Worm (Caenorhabditis elegans) whole organism, L2 larva: ENCODE results near the gene C45G9.11.

Experiments
- C34F6.9 ChIP-seq: fragments of 150-350 bp; optimal IDR thresholded peaks from 2 replicates; lab custom pipeline; 2014; ENCODE audit warnings: missing biosample characterization, missing genetic modification characterization
- F13H6.1 ChIP-seq: sonication (generic microtip); optimal IDR thresholded peaks from 2 replicates; lab custom pipeline; 2016; ENCODE audit warnings: missing genetic modification characterization, missing compliant biosample characterization
- R02D3.7 ChIP-seq: fragments of 150-350 bp; optimal IDR thresholded peaks from 2 replicates; lab custom pipeline; 2014; ENCODE audit warnings: missing biosample characterization, missing genetic modification characterization
- Y55F3AM.14 ChIP-seq: fragments of 200-800 bp; sonication (Bioruptor generic); optimal IDR thresholded peaks from 2 replicates; lab custom pipeline; 2018; ENCODE audit warnings: mild to moderate bottlenecking, missing genetic modification characterization, missing compliant biosample characterization
- ZK546.5 ChIP-seq: sonication (generic microtip); optimal IDR thresholded peaks from 2 replicates; lab custom pipeline; 2017; ENCODE audit warnings: missing biosample characterization, missing genetic modification characterization
- alr-1 ChIP-seq: fragments of 150-350 bp; optimal IDR thresholded peaks from 2 replicates; lab custom pipeline; 2014; ENCODE audit warnings: missing biosample characterization, missing genetic modification characterization
- aly-2 ChIP-seq: fragments of 150-350 bp; optimal IDR thresholded peaks from 2 replicates; lab custom pipeline; 2014; ENCODE audit warnings: missing biosample characterization, missing genetic modification characterization
- ama-1 ChIP-seq: fragments of 150-350 bp; optimal IDR thresholded peaks from 2 replicates; lab custom pipeline; 2018; ENCODE audit warnings: inconsistent platforms
- blmp-1 ChIP-seq: sonication (generic microtip); optimal IDR thresholded peaks from 2 replicates; lab custom pipeline; 2017; ENCODE audit warnings: missing genetic modification characterization, mild to moderate bottlenecking, missing compliant biosample characterization, antibody characterized with exemption, moderate library complexity; ENCODE audit not compliant: insufficient read depth
- ceh-16 ChIP-seq: fragments of 150-350 bp; optimal IDR thresholded peaks from 2 replicates; lab custom pipeline; 2014; ENCODE audit warnings: missing biosample characterization, missing genetic modification characterization
- ceh-82 ChIP-seq: fragments of 150-350 bp; optimal IDR thresholded peaks from 2 replicates; lab custom pipeline; 2014; ENCODE audit warnings: missing biosample characterization, missing genetic modification characterization
- crh-2 ChIP-seq: sonication (generic microtip); optimal IDR thresholded peaks from 2 replicates; lab custom pipeline; 2017; ENCODE audit warnings: missing biosample characterization, missing genetic modification characterization
- dmd-4 ChIP-seq: sonication (generic microtip); optimal IDR thresholded peaks from 2 replicates; lab custom pipeline; 2017; ENCODE audit warnings: missing biosample characterization, missing genetic modification characterization
- egl-27 ChIP-seq: sonication (generic microtip); optimal IDR thresholded peaks from 3 replicates; lab custom pipeline; 2017; ENCODE audit warnings: missing biosample characterization, missing genetic modification reagents, missing genetic modification characterization
- elt-1 ChIP-seq: fragments of 150-350 bp; optimal IDR thresholded peaks from 2 replicates; lab custom pipeline; 2014; ENCODE audit warnings: missing biosample characterization, missing genetic modification characterization
- elt-3 ChIP-seq: sonication (generic microtip); optimal IDR thresholded peaks from 2 replicates; lab custom pipeline; 2017; ENCODE audit warnings: missing biosample characterization, missing genetic modification characterization
- fos-1 ChIP-seq: fragments of 150-350 bp; optimal IDR thresholded peaks from 2 replicates; lab custom pipeline; 2014; ENCODE audit warnings: missing biosample characterization, missing genetic modification characterization
- gmeb-1 ChIP-seq: fragments of 150-350 bp; optimal IDR thresholded peaks from 2 replicates; lab custom pipeline; 2014; ENCODE audit warnings: missing biosample characterization, missing genetic modification characterization
- lin-11 ChIP-seq: fragments of 150-350 bp; sonication (generic microtip); optimal IDR thresholded peaks from 2 replicates; lab custom pipeline; 2014; ENCODE audit warnings: missing biosample characterization, missing genetic modification characterization, inconsistent platforms, mixed read lengths
- lin-13 ChIP-seq: fragments of 150-350 bp; optimal IDR thresholded peaks from 2 replicates; lab custom pipeline; 2014; ENCODE audit warnings: missing biosample characterization, missing genetic modification reagents, missing genetic modification characterization
- lin-39 ChIP-seq: fragments of 150-350 bp; optimal IDR thresholded peaks from 2 replicates; lab custom pipeline; 2014; ENCODE audit warnings: missing biosample characterization, missing genetic modification reagents, missing genetic modification characterization
- mab-5 ChIP-seq: fragments of 150-350 bp; optimal IDR thresholded peaks from 2 replicates; lab custom pipeline; 2014; ENCODE audit warnings: missing biosample characterization, missing genetic modification characterization
- mbf-1 ChIP-seq: sonication (generic microtip); optimal IDR thresholded peaks from 2 replicates; lab custom pipeline; 2017; ENCODE audit warnings: missing biosample characterization, missing genetic modification characterization
- mdl-1 ChIP-seq, 2 experiments: fragments of 150-350 bp in 1 of 2; sonication (generic microtip) in 1 of 2; optimal IDR thresholded peaks; 2 replicates each; lab custom pipeline; 2017; ENCODE audit warnings: missing biosample characterization in 2 of 2, missing genetic modification characterization in 2 of 2
- nhr-10 ChIP-seq: sonication (generic microtip); optimal IDR thresholded peaks from 2 replicates; lab custom pipeline; 2017; ENCODE audit warnings: missing biosample characterization, missing genetic modification characterization
- nhr-11 ChIP-seq: fragments of 150-350 bp; optimal IDR thresholded peaks from 2 replicates; lab custom pipeline; 2014; ENCODE audit warnings: missing biosample characterization, missing genetic modification characterization
- nhr-12 ChIP-seq: fragments of 150-350 bp; optimal IDR thresholded peaks from 2 replicates; lab custom pipeline; 2014; ENCODE audit warnings: missing biosample characterization, missing genetic modification characterization
- nhr-129 ChIP-seq: fragments of 150-350 bp; optimal IDR thresholded peaks from 2 replicates; lab custom pipeline; 2014; ENCODE audit warnings: missing biosample characterization, missing genetic modification characterization
- nhr-21 ChIP-seq: fragments of 150-350 bp; optimal IDR thresholded peaks from 2 replicates; lab custom pipeline; 2014; ENCODE audit warnings: missing biosample characterization, missing genetic modification characterization
- nhr-23 ChIP-seq: fragments of 150-350 bp; optimal IDR thresholded peaks from 2 replicates; lab custom pipeline; 2014; ENCODE audit warnings: missing biosample characterization, missing genetic modification reagents, missing genetic modification characterization
- nhr-237 ChIP-seq: fragments of 150-350 bp; optimal IDR thresholded peaks from 2 replicates; lab custom pipeline; 2014; ENCODE audit warnings: missing biosample characterization, missing genetic modification characterization
- nhr-25 ChIP-seq: fragments of 150-350 bp; sonication (generic microtip); optimal IDR thresholded peaks from 3 replicates; lab custom pipeline; 2014; ENCODE audit warnings: missing biosample characterization, missing genetic modification characterization
- nhr-6 ChIP-seq: fragments of 150-350 bp; optimal IDR thresholded peaks from 2 replicates; lab custom pipeline; 2014; ENCODE audit warnings: missing biosample characterization, missing genetic modification characterization
- nhr-77 ChIP-seq: fragments of 150-350 bp; optimal IDR thresholded peaks from 2 replicates; lab custom pipeline; 2014; ENCODE audit warnings: missing biosample characterization, missing genetic modification characterization
- peb-1 ChIP-seq: fragments of 150-350 bp; optimal IDR thresholded peaks from 2 replicates; lab custom pipeline; 2014; ENCODE audit warnings: missing biosample characterization, missing genetic modification characterization
- sem-4 ChIP-seq: fragments of 150-350 bp; optimal IDR thresholded peaks from 2 replicates; lab custom pipeline; 2014; ENCODE audit warnings: missing biosample characterization, missing genetic modification reagents, missing genetic modification characterization
- skn-1 ChIP-seq: sonication (generic microtip); optimal IDR thresholded peaks from 2 replicates; lab custom pipeline; 2017; ENCODE audit warnings: missing biosample characterization, missing genetic modification characterization
- sma-3 ChIP-seq: sonication (generic microtip); optimal IDR thresholded peaks from 2 replicates; lab custom pipeline; 2016; ENCODE audit warnings: missing genetic modification reagents, missing genetic modification characterization, missing compliant biosample characterization
- sma-9 ChIP-seq, 2 experiments: fragments of 150-350 bp in 1 of 2; sonication (generic microtip) in 1 of 2; optimal IDR thresholded peaks; 2 replicates each; lab custom pipeline; 2014 to 2016; ENCODE audit warnings: missing genetic modification characterization in 2 of 2, mild to moderate bottlenecking in 1 of 2, missing biosample characterization in 1 of 2, missing compliant biosample characterization in 1 of 2, missing genetic modification reagents in 1 of 2, moderate library complexity in 1 of 2
- snpc-4 ChIP-seq: fragments of 150-350 bp; optimal IDR thresholded peaks from 2 replicates; lab custom pipeline; 2014; ENCODE audit warnings: missing biosample characterization, missing genetic modification characterization
- unc-39 ChIP-seq: fragments of 150-350 bp; optimal IDR thresholded peaks from 2 replicates; lab custom pipeline; 2014; ENCODE audit warnings: missing biosample characterization, missing genetic modification characterization
- unc-55 ChIP-seq: fragments of 150-350 bp; sonication (generic microtip); optimal IDR thresholded peaks from 3 replicates; lab custom pipeline; 2014; ENCODE audit warnings: missing biosample characterization, missing genetic modification reagents, missing genetic modification characterization
- unc-62 ChIP-seq: fragments of 150-350 bp; optimal IDR thresholded peaks from 2 replicates; lab custom pipeline; 2014; ENCODE audit warnings: missing biosample characterization, missing genetic modification reagents, missing genetic modification characterization
- zag-1 ChIP-seq: fragments of 150-350 bp; optimal IDR thresholded peaks from 2 replicates; lab custom pipeline; 2014; ENCODE audit warnings: missing biosample characterization, missing genetic modification characterization
- ztf-1 ChIP-seq: fragments of 200-800 bp; sonication (Bioruptor generic); conservative IDR thresholded peaks from 2 replicates; pipeline ENCODE4 v1.3.6; 2022; ENCODE audit warnings: missing genetic modification characterization, missing compliant biosample characterization
- ztf-11 ChIP-seq: sonication (generic microtip); optimal IDR thresholded peaks from 2 replicates; lab custom pipeline; 2017; ENCODE audit warnings: missing biosample characterization, missing genetic modification characterization
- ztf-4 ChIP-seq: fragments of 150-350 bp; optimal IDR thresholded peaks from 2 replicates; lab custom pipeline; 2014; ENCODE audit warnings: missing biosample characterization, missing genetic modification characterization

Gene C45G9.11

DNA sequence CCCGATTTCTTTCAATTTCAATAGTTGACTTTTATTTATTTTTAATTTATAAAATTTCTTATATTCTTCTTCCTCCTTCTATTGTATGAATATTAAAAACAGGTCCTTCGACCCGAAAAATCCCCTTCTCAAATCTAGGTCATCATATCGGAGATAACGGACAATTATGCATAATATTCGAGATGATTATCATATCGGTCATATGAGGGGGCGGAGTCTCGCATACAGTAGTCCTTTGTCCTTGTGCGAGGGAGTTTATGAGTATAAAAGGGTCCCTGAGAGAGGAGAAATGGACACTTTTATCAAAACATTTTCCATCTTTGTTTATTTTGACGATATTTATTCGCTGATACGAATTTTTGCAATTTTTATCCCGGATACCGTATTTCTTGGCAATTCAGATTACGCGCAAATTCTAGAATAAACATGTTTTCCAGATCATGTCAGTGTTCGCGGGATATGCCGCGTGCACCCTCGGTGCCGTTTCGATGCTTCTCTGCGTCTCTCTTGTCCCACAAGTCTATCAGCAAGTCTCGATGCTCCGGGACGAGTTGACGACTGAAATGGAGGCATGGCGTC lies 38.5 kb upstream of the C45G9.11 start, which contains the start of gene dpy-17:
Gene dpy-17 (plus strand): TSS at position 438 of the 579 bp plus-strand sequence.
- no peak for TF ChIP-seq F13H6.1 (tag; lab: Kevin White, UChicago)
- no peak for TF ChIP-seq mab-5
- no peak for TF ChIP-seq sma-9 (GFP tag; optimal IDR thresholded peaks at IDR 0.05; lab: Kevin White, UChicago)
- no peak for TF ChIP-seq sma-9 (tag; optimal IDR thresholded peaks at IDR 0.05; lab: Kevin White, UChicago)
- TF ChIP-seq nhr-10 (tag; lab: Kevin White, UChicago): no peak
- TF ChIP-seq ama-1 (lab: Kevin White, UChicago): no peak
- no peak for TF ChIP-seq gmeb-1 (tag; lab: Kevin White, UChicago)
- no peak for TF ChIP-seq nhr-77

DNA sequence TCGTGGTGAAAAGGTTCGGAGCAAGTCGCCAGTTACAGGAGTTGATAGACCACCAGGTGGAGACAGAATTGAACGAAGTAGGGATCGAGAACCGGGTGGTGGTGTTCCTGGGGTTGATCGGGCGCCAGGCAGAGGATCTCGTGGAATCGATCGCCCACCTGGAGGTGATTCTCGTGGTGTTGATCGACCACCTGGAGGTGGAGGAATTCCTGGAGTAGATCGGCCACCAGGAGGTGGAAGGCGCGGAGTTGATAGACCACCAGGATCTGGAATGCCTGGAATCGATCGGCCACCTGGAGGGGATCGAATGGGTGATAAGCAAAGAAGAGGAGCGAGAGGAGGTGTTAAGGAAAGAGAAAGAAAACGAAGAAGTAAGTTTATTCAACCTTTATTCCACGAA lies 37.0 kb upstream of the C45G9.11 start:
- no peak for TF ChIP-seq nhr-12 (tag; lab: Kevin White, UChicago)
- TF ChIP-seq mdl-1 (tag; optimal IDR thresholded peaks at IDR 0.05; lab: Kevin White, UChicago): no peak
- TF ChIP-seq elt-3: no peak
- TF ChIP-seq unc-55 (GFP tag; lab: Kevin White, UChicago): no peak
- no peak for TF ChIP-seq ceh-82 (tag; lab: Kevin White, UChicago)
- no peak for TF ChIP-seq egl-27 (tag; lab: Kevin White, UChicago)
- no peak for TF ChIP-seq unc-62 (GFP tag; lab: Kevin White, UChicago)
- TF ChIP-seq crh-2 (tag; lab: Kevin White, UChicago): no peak
- TF ChIP-seq sma-3: no peak
- TF ChIP-seq ztf-11: no peak
- TF ChIP-seq lin-11 (tag; lab: Kevin White, UChicago): no peak
- TF ChIP-seq C34F6.9 (tag; lab: Kevin White, UChicago): no peak
- no peak for TF ChIP-seq fos-1 (tag; lab: Kevin White, UChicago)
- no peak for TF ChIP-seq lin-13 (GFP tag; lab: Kevin White, UChicago)
- no peak for TF ChIP-seq nhr-25 (tag; lab: Kevin White, UChicago)
- no peak for TF ChIP-seq blmp-1 (tag; lab: Kevin White, UChicago)

DNA sequence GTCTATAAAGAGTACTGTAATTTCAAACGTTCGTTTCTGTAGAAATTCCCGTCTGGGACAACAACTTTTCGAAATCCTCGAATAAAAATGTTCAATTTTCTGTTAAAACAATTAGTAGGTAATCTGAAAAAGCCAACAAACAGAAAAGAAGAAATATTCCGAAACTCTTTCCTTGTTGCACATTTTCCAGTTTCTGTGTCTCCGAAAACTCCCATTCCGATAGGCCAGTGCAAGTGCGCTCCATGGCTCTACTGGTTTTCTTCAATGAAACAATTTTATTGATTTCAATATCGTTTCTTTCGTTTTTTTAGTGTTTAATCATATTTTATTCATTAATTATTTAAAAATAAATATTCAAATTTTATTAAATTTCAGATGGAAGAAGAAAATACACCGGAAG lies 34.1 kb upstream of the C45G9.11 start, which contains the start of gene F54D8.6:
Gene F54D8.6 (plus strand): TSS at position 370 of the 400 bp plus-strand sequence.
- TF ChIP-seq snpc-4 (tag; lab: Kevin White, UChicago) (no peak), ztf-1 (GFP tag; lab: Robert Waterston, UW) (no peak), ZK546.5 (tag; lab: Kevin White, UChicago) (no peak), dmd-4 (tag; lab: Kevin White, UChicago) (no peak), mbf-1 (tag; lab: Kevin White, UChicago) (no peak), sma-3 (peak; percentile 54), elt-3 (no peak), aly-2 (tag; lab: Kevin White, UChicago) (no peak), sem-4 (tag; lab: Kevin White, UChicago) (no peak), F13H6.1 (tag; lab: Kevin White, UChicago) (no peak), blmp-1 (tag; lab: Kevin White, UChicago) (no peak), unc-55 (GFP tag; lab: Kevin White, UChicago) (peak; percentile 74), nhr-6 (no peak), Y55F3AM.14 (no peak), mab-5 (peak; percentile 2), nhr-237 (tag; lab: Kevin White, UChicago) (no peak), ztf-11 (no peak), nhr-11 (tag; lab: Kevin White, UChicago) (no peak), fos-1 (tag; lab: Kevin White, UChicago) (peak; percentile 30), unc-39 (tag; lab: Kevin White, UChicago) (no peak), ceh-82 (tag; lab: Kevin White, UChicago) (no peak), nhr-77 (no peak), nhr-10 (tag; lab: Kevin White, UChicago) (no peak), nhr-21 (tag; lab: Kevin White, UChicago) (no peak), sma-9 (GFP tag; optimal IDR thresholded peaks at IDR 0.05; lab: Kevin White, UChicago) (peak; percentile 43), sma-9 (tag; optimal IDR thresholded peaks at IDR 0.05; lab: Kevin White, UChicago) (no peak), ztf-4 (tag; lab: Kevin White, UChicago) (no peak), lin-13 (GFP tag; lab: Kevin White, UChicago) (peak; percentile 46), mdl-1 (tag; optimal IDR thresholded peaks at IDR 0.05; lab: Kevin White, UChicago) (no peak), unc-62 (GFP tag; lab: Kevin White, UChicago) (no peak), gmeb-1 (tag; lab: Kevin White, UChicago) (peak; percentile 40), elt-1 (tag; lab: Kevin White, UChicago) (no peak), ceh-16 (tag; lab: Kevin White, UChicago) (no peak), crh-2 (tag; lab: Kevin White, UChicago) (peak; percentile 35), nhr-25 (tag; lab: Kevin White, UChicago) (peak; percentile 23), C34F6.9 (tag; lab: Kevin White, UChicago) (peak; percentile 83), nhr-23 (tag; lab: Kevin White, UChicago) (no peak), egl-27 (tag; lab: Kevin White, UChicago) (no peak), nhr-129 (tag; lab: Kevin White, UChicago) (no peak), peb-1 (tag; lab: Kevin White, UChicago) (no peak), alr-1 (tag; lab: Kevin White, UChicago) (no peak), skn-1 (no peak), zag-1 (no peak), R02D3.7 (no peak), lin-39 (tag; lab: Kevin White, UChicago) (no peak)
